Fruit fly (Drosophila melanogaster) whole organism, embryonic: ENCODE measurements around the gene CG4586.

Experiments used
- Abd-B ChIP-seq: fragments of 200-800 bp; sonication (Bioruptor generic); optimal IDR thresholded peaks from 2 replicates; lab custom pipeline; 2018; ENCODE audit warnings: missing biosample characterization, mild to moderate bottlenecking, missing genetic modification characterization, moderate library complexity
- Ada2b ChIP-seq: fragments of 200-800 bp; sonication (Bioruptor generic); IDR thresholded peaks from 2 replicates; pipeline ENCODE4 v1.3.6; 2022; ENCODE audit warnings: missing biosample characterization, missing genetic modification characterization
- B-H2 ChIP-seq: fragments of 200-800 bp; sonication (Bioruptor generic); optimal IDR thresholded peaks from 2 replicates; lab custom pipeline; 2018; ENCODE audit warnings: missing biosample characterization, mild to moderate bottlenecking, missing genetic modification characterization
- CG13775 ChIP-seq: fragments of 200-800 bp; sonication (Bioruptor generic); optimal IDR thresholded peaks from 3 replicates; lab custom pipeline; 2017; ENCODE audit warnings: missing biosample characterization, mild to moderate bottlenecking, missing genetic modification characterization
- CG17912 ChIP-seq: fragments of 200-800 bp; sonication (Bioruptor generic); optimal IDR thresholded peaks from 2 replicates; lab custom pipeline; 2018; ENCODE audit warnings: missing biosample characterization, mild to moderate bottlenecking, missing genetic modification characterization
- CG18599 ChIP-seq: fragments of 200-800 bp; sonication (Bioruptor generic); optimal IDR thresholded peaks from 3 replicates; lab custom pipeline; 2017; ENCODE audit warnings: missing biosample characterization, missing genetic modification characterization, mild to moderate bottlenecking, moderate library complexity, missing genetic modification reagents
- CG3163 ChIP-seq: fragments of 200-800 bp; sonication (Bioruptor generic); optimal IDR thresholded peaks from 3 replicates; lab custom pipeline; 2016; ENCODE audit warnings: missing biosample characterization, missing genetic modification characterization
- CG32532 ChIP-seq: fragments of 200-800 bp; sonication (Bioruptor generic); IDR thresholded peaks from 2 replicates; pipeline ENCODE4 v1.3.6; 2022; ENCODE audit warnings: missing biosample characterization, missing genetic modification characterization
- CG3407 ChIP-seq: fragments of 200-800 bp; sonication (Bioruptor generic); optimal IDR thresholded peaks from 2 replicates; lab custom pipeline; 2018; ENCODE audit warnings: missing biosample characterization, mild to moderate bottlenecking, missing genetic modification characterization
- CG34376 ChIP-seq: fragments of 200-800 bp; sonication (Bioruptor generic); optimal IDR thresholded peaks from 2 replicates; lab custom pipeline; 2018; ENCODE audit warnings: missing biosample characterization, mild to moderate bottlenecking, missing genetic modification characterization
- CG34422 ChIP-seq: fragments of 200-800 bp; sonication (Bioruptor generic); IDR thresholded peaks from 3 replicates; pipeline ENCODE4 v1.3.6; 2022; ENCODE audit warnings: missing biosample characterization, missing genetic modification characterization
- CG3847 ChIP-seq: fragments of 200-800 bp; sonication (Bioruptor generic); IDR thresholded peaks from 2 replicates; pipeline ENCODE4 v1.3.6; 2022; ENCODE audit warnings: missing biosample characterization, missing genetic modification characterization
- CG4328 ChIP-seq: fragments of 200-800 bp; sonication (Bioruptor generic); optimal IDR thresholded peaks from 3 replicates; lab custom pipeline; 2017; ENCODE audit warnings: missing biosample characterization, missing genetic modification reagents, missing genetic modification characterization
- CG4424 ChIP-seq: fragments of 200-800 bp; sonication (Bioruptor generic); optimal IDR thresholded peaks from 3 replicates; lab custom pipeline; 2016; ENCODE audit warnings: missing biosample characterization, missing genetic modification characterization
- CG6175 ChIP-seq: fragments of 200-800 bp; sonication (Bioruptor generic); IDR thresholded peaks from 3 replicates; pipeline ENCODE4 v1.3.6; 2022; ENCODE audit warnings: missing biosample characterization, missing genetic modification characterization
- CG6254 ChIP-seq: fragments of 200-800 bp; sonication (Bioruptor generic); optimal IDR thresholded peaks from 3 replicates; lab custom pipeline; 2017; ENCODE audit warnings: mild to moderate bottlenecking, missing biosample characterization, missing genetic modification reagents, missing genetic modification characterization
- CG6272 ChIP-seq: fragments of 200-800 bp; sonication (Bioruptor generic); IDR thresholded peaks from 2 replicates; pipeline ENCODE4 v1.3.6; 2022; ENCODE audit warnings: missing biosample characterization, missing genetic modification characterization
- CG6791 ChIP-seq: fragments of 200-800 bp; sonication (Bioruptor generic); IDR thresholded peaks from 3 replicates; pipeline ENCODE4 v1.3.6; 2022; ENCODE audit warnings: missing biosample characterization, missing genetic modification characterization; ENCODE audit not compliant: partially characterized antibody
- CG7271 ChIP-seq: fragments of 200-800 bp; sonication (Bioruptor generic); optimal IDR thresholded peaks from 2 replicates; lab custom pipeline; 2018; ENCODE audit warnings: missing biosample characterization, mild to moderate bottlenecking, missing genetic modification characterization, moderate library complexity
- CG8359 ChIP-seq: fragments of 200-800 bp; sonication (Bioruptor generic); optimal IDR thresholded peaks from 2 replicates; lab custom pipeline; 2017; ENCODE audit warnings: missing biosample characterization, mild to moderate bottlenecking, missing genetic modification characterization, borderline replicate concordance
- CG8924 ChIP-seq: fragments of 200-800 bp; optimal IDR thresholded peaks from 3 replicates; lab custom pipeline; 2019; ENCODE audit warnings: missing biosample characterization, mild to moderate bottlenecking, missing genetic modification characterization, moderate library complexity
- Deaf1 ChIP-seq: fragments of 200-800 bp; optimal IDR thresholded peaks from 3 replicates; lab custom pipeline; 2019; ENCODE audit warnings: missing biosample characterization, mild to moderate bottlenecking, missing genetic modification characterization, moderate library complexity
- Drgx ChIP-seq: fragments of 200-800 bp; sonication (Bioruptor generic); IDR thresholded peaks from 2 replicates; pipeline ENCODE4 v1.3.6; 2022; ENCODE audit warnings: missing biosample characterization, missing genetic modification characterization
- ERR ChIP-seq: fragments of 200-800 bp; sonication (Bioruptor generic); optimal IDR thresholded peaks from 2 replicates; lab custom pipeline; 2016; ENCODE audit warnings: missing biosample characterization, missing genetic modification characterization
- Ets65A ChIP-seq: fragments of 200-800 bp; sonication (Bioruptor generic); peaks from one replicate; lab custom pipeline; 2016; ENCODE audit warnings: missing biosample characterization, missing genetic modification characterization
- Gug ChIP-seq: fragments of 200-800 bp; sonication (Bioruptor generic); IDR thresholded peaks from 4 replicates; pipeline ENCODE4 v1.3.6; 2022; ENCODE audit warnings: missing biosample characterization, missing genetic modification characterization
- HHEX ChIP-seq: fragments of 200-800 bp; sonication (Bioruptor generic); optimal IDR thresholded peaks from 3 replicates; lab custom pipeline; 2017; ENCODE audit warnings: missing biosample characterization, mild to moderate bottlenecking, missing genetic modification characterization, missing genetic modification reagents
- HLHmδ ChIP-seq: fragments of 200-800 bp; sonication (Bioruptor generic); optimal IDR thresholded peaks from 2 replicates; lab custom pipeline; 2018; ENCODE audit warnings: missing biosample characterization, mild to moderate bottlenecking, missing genetic modification characterization, moderate library complexity
- Lpt ChIP-seq: fragments of >200 bp; optimal IDR thresholded peaks from 2 replicates; lab custom pipeline; 2018; ENCODE audit warnings: missing biosample characterization, missing genetic modification characterization
- Mes4 ChIP-seq: fragments of 200-800 bp; sonication (Bioruptor generic); optimal IDR thresholded peaks from 2 replicates; lab custom pipeline; 2016; ENCODE audit warnings: missing biosample characterization, missing genetic modification characterization
- Mrtf ChIP-seq: fragments of 200-800 bp; sonication (Bioruptor generic); IDR thresholded peaks from 3 replicates; pipeline ENCODE4 v1.3.6; 2022; ENCODE audit warnings: missing biosample characterization, missing genetic modification characterization
- Optix ChIP-seq: fragments of 200-800 bp; sonication (Bioruptor generic); IDR thresholded peaks from 3 replicates; pipeline ENCODE4 v1.3.6; 2022; ENCODE audit warnings: missing biosample characterization, missing genetic modification characterization
- Sin3A ChIP-seq: fragments of >200 bp; optimal IDR thresholded peaks from 2 replicates; lab custom pipeline; 2018
- Stat92E ChIP-seq, 3 experiments: fragments of >200 bp in 2 of 3; fragments of 200-800 bp in 1 of 3; sonication (Bioruptor generic) in 1 of 3; optimal IDR thresholded peaks; 2 replicates each; lab custom pipeline; 2017 to 2019; ENCODE audit warnings: missing biosample characterization in 3 of 3, missing genetic modification characterization in 3 of 3, mild to moderate bottlenecking in 1 of 3, moderate library complexity in 1 of 3
- Usf ChIP-seq: fragments of 200-800 bp; sonication (Bioruptor generic); optimal IDR thresholded peaks from 2 replicates; lab custom pipeline; 2017; ENCODE audit warnings: missing genotype, missing biosample characterization, missing genetic modification characterization
- al ChIP-seq: fragments of 200-800 bp; sonication (Bioruptor generic); IDR thresholded peaks from 2 replicates; pipeline ENCODE4 v1.3.6; 2022; ENCODE audit warnings: missing biosample characterization, missing genetic modification characterization
- ap ChIP-seq: fragments of 200-800 bp; sonication (Bioruptor generic); IDR thresholded peaks from 2 replicates; pipeline ENCODE4 v1.3.6; 2022; ENCODE audit warnings: missing biosample characterization, missing genetic modification characterization
- danr ChIP-seq: fragments of 200-800 bp; sonication (Bioruptor generic); IDR thresholded peaks from 2 replicates; pipeline ENCODE4 v1.3.6; 2022; ENCODE audit warnings: missing biosample characterization, missing genetic modification characterization
- fd102C ChIP-seq: fragments of 200-800 bp; sonication (Bioruptor generic); optimal IDR thresholded peaks from 2 replicates; lab custom pipeline; 2018; ENCODE audit warnings: missing biosample characterization, mild to moderate bottlenecking, missing genetic modification characterization, moderate library complexity
- gem ChIP-seq: fragments of 200-800 bp; sonication (Bioruptor generic); optimal IDR thresholded peaks from 2 replicates; lab custom pipeline; 2019; ENCODE audit warnings: missing biosample characterization, mild to moderate bottlenecking, missing genetic modification characterization, moderate library complexity
- hth ChIP-seq: fragments of >200 bp; optimal IDR thresholded peaks from 2 replicates; lab custom pipeline; 2017; ENCODE audit warnings: inconsistent platforms
- inv ChIP-seq: fragments of 200-800 bp; sonication (Bioruptor generic); IDR thresholded peaks from 2 replicates; pipeline ENCODE4 v1.3.6; 2022; ENCODE audit warnings: missing biosample characterization, missing genetic modification characterization; ENCODE audit not compliant: partially characterized antibody
- maf-S ChIP-seq: fragments of 200-800 bp; sonication (Bioruptor generic); optimal IDR thresholded peaks from 2 replicates; lab custom pipeline; 2016; ENCODE audit warnings: missing biosample characterization, missing genetic modification characterization
- pros ChIP-seq: fragments of 200-800 bp; sonication (Bioruptor generic); optimal IDR thresholded peaks from 3 replicates; lab custom pipeline; 2019; ENCODE audit warnings: missing biosample characterization, mild to moderate bottlenecking, missing genetic modification characterization, moderate library complexity
- pum ChIP-seq: fragments of 200-800 bp; sonication (Bioruptor generic); optimal IDR thresholded peaks from 2 replicates; lab custom pipeline; 2016; ENCODE audit warnings: missing biosample characterization, missing genetic modification characterization
- repo ChIP-seq: fragments of 200-800 bp; sonication (Bioruptor generic); optimal IDR thresholded peaks from 2 replicates; lab custom pipeline; 2016; ENCODE audit warnings: missing biosample characterization, missing genetic modification characterization
- tna ChIP-seq: fragments of 200-800 bp; sonication (Bioruptor generic); IDR thresholded peaks from 2 replicates; pipeline ENCODE4 v1.3.6; 2022; ENCODE audit warnings: missing biosample characterization, missing genetic modification characterization; ENCODE audit not compliant: partially characterized antibody
- unc-4 ChIP-seq: fragments of 200-800 bp; sonication (Bioruptor generic); IDR thresholded peaks from 2 replicates; pipeline ENCODE4 v1.3.6; 2022; ENCODE audit warnings: missing biosample characterization, missing genetic modification characterization; ENCODE audit not compliant: partially characterized antibody
- vnd ChIP-seq: fragments of 200-800 bp; sonication (Bioruptor generic); IDR thresholded peaks from 3 replicates; pipeline ENCODE4 v1.3.6; 2022; ENCODE audit warnings: missing biosample characterization, missing genetic modification characterization; ENCODE audit not compliant: partially characterized antibody

Gene CG4586

DNA sequence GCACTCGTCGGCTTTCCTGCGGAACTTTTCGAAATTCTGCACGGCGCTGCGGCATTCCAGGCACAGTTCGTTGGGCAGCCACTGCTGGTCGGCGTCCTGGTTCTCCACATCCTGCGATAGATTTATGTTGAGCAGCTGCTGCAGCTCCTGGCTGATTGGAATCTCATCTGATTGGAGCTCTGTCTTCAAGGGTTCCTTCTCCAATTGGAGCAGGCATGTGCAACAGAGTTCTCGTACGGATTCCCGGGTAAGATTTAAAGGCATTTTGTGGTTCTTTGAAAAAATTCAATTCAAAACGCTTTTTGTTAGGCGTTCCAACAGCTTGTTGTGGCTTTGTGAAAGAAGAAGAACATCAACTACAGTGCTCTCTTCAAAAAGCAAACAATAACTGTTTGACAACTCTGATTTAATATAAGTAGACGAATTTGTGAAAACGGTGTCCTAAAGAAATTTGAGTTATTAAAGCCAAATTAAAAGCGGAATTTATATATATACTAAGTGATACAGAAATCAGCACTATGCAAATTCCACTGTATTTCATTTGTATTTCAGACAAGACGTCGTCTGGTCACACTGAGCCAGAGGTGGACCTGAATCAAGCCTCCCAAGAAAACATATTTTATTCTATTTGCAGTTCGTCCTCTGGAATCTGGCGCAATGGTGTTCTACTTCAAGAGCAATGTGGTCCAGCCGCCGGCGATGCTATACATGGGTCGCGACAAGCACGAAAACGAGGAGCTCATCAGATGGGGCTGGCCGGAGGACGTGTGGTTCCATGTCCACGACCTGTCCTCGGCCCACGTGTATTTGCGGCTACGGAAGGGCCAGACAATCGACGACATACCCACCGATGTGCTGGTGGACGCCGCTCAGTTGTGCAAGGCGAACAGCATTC, 43.8 kb downstream of the CG4586 start, which contains the start of the genes CG3032 and CG4593 (continued):
- peak; percentile 66 for TF ChIP-seq CG4424 (GFP tag; lab: Kevin White, UChicago)
- peak; percentile 92 for TF ChIP-seq CG32532
- TF ChIP-seq unc-4 (GFP tag; lab: Robert Waterston, UW), result peak; percentile 21; the same call in 1 of the 2 replicates
- TF ChIP-seq al (GFP tag; lab: Robert Waterston, UW), result peak; percentile 87
- peak; percentile 97 for TF ChIP-seq Ets65A (GFP tag; lab: Kevin White, UChicago)
- TF ChIP-seq Deaf1 (tag; lab: Kevin White, UChicago), result peak; percentile 45
- peak; percentile 82 for TF ChIP-seq CG6175
- TF ChIP-seq Mes4 (GFP tag; lab: Kevin White, UChicago), result peak; percentile 25
- TF ChIP-seq Stat92E (GFP tag; optimal IDR thresholded peaks at IDR 0.05; lab: Kevin White, UChicago), result peak in 1 of 3 experiments; percentile 32
- TF ChIP-seq Mrtf, result peak; percentile 90
- peak; percentile 89 for TF ChIP-seq gem (tag; lab: Kevin White, UChicago)
- peak; percentile 89 for TF ChIP-seq Gug
- TF ChIP-seq CG17912, result no peak
- TF ChIP-seq CG3163 (GFP tag; lab: Kevin White, UChicago), result peak; percentile 40
- no peak for TF ChIP-seq CG4328 (GFP tag; lab: Kevin White, UChicago)
- no peak for TF ChIP-seq pros
- peak; percentile 29 for TF ChIP-seq CG34376
- TF ChIP-seq HHEX (GFP tag; lab: Kevin White, UChicago), result peak; percentile 70
- TF ChIP-seq Usf (GFP tag; lab: Kevin White, UChicago), result peak; percentile 25
- TF ChIP-seq Sin3A (lab: Kevin White, UChicago), result no peak
- TF ChIP-seq vnd, result no peak
- TF ChIP-seq Drgx, result peak; percentile 97
- TF ChIP-seq CG3847, result peak; percentile 82
- no peak for TF ChIP-seq hth (lab: Kevin White, UChicago)
- no peak for TF ChIP-seq inv (GFP tag; lab: Robert Waterston, UW)
- no peak for TF ChIP-seq CG3407 (GFP tag; lab: Kevin White, UChicago)
- TF ChIP-seq CG6254 (GFP tag; lab: Kevin White, UChicago), result no peak
- TF ChIP-seq tna, result no peak
- TF ChIP-seq HLHmδ (GFP tag; lab: Kevin White, UChicago), result no peak
- TF ChIP-seq ERR, result peak; percentile 8
- peak; percentile 57 for TF ChIP-seq maf-S (GFP tag; lab: Kevin White, UChicago)
- TF ChIP-seq CG8924, result peak; percentile 77
- peak; percentile 66 for TF ChIP-seq ap
- TF ChIP-seq Abd-B (GFP tag; lab: Kevin White, UChicago), result peak; percentile 75
- TF ChIP-seq CG7271 (tag; lab: Kevin White, UChicago), result no peak
- peak; percentile 70 for TF ChIP-seq danr (GFP tag; lab: Robert Waterston, UW)
- peak; percentile 92 for TF ChIP-seq CG34422
- no peak for TF ChIP-seq CG8359
- TF ChIP-seq CG6791, result no peak
- peak; percentile 65 for TF ChIP-seq CG13775 (GFP tag; lab: Kevin White, UChicago)
- TF ChIP-seq pum (GFP tag; lab: Kevin White, UChicago), result peak; percentile 68
- no peak for TF ChIP-seq repo (GFP tag; lab: Kevin White, UChicago)
- peak; percentile 86 for TF ChIP-seq CG18599 (GFP tag; lab: Kevin White, UChicago)
- TF ChIP-seq Ada2b (GFP tag; lab: Robert Waterston, UW), result peak; percentile 88
- no peak for TF ChIP-seq fd102C (GFP tag; lab: Kevin White, UChicago)
- peak; percentile 37 for TF ChIP-seq B-H2 (GFP tag; lab: Kevin White, UChicago)
- TF ChIP-seq Optix, result peak; percentile 68; the same call in 2 of the 3 replicates
- TF ChIP-seq Lpt (GFP tag; lab: Kevin White, UChicago), result no peak
- peak; percentile 87 for TF ChIP-seq CG6272 (GFP tag; lab: Robert Waterston, UW)
